Worm (Caenorhabditis elegans) whole organism, midembryonic: ENCODE measurements around the gene gldc-1.

Experiments
- T22C8.4 ChIP-seq: fragments of 200-800 bp; sonication (Bioruptor generic); IDR thresholded peaks from 2 replicates; pipeline ENCODE4 v1.3.6; 2022; ENCODE audit warnings: missing genetic modification characterization, missing compliant biosample characterization
- flt-1 ChIP-seq: fragments of 200-800 bp; sonication (Bioruptor generic); IDR thresholded peaks from 2 replicates; pipeline ENCODE4 v1.3.6; 2022; ENCODE audit warnings: missing genetic modification characterization, missing compliant biosample characterization
- klf-2 ChIP-seq: fragments of 200-800 bp; sonication (Bioruptor generic); conservative IDR thresholded peaks from 2 replicates; pipeline ENCODE4 v1.3.6; 2022; ENCODE audit warnings: missing genetic modification reagents, missing genetic modification characterization, missing compliant biosample characterization
- ref-1 ChIP-seq: fragments of 200-800 bp; sonication (Bioruptor generic); conservative IDR thresholded peaks from 2 replicates; pipeline ENCODE4 v1.3.6; 2022; ENCODE audit warnings: missing genetic modification reagents, missing genetic modification characterization, missing compliant biosample characterization
- tab-1 ChIP-seq: fragments of 200-800 bp; sonication (Bioruptor generic); IDR thresholded peaks from 2 replicates; pipeline ENCODE4 v1.3.6; 2022; ENCODE audit warnings: missing genetic modification characterization, missing compliant biosample characterization
- ztf-29 ChIP-seq: fragments of 200-800 bp; sonication (Bioruptor generic); IDR thresholded peaks from 2 replicates; pipeline ENCODE4 v1.3.6; 2022; ENCODE audit warnings: missing genetic modification reagents, missing genetic modification characterization, missing compliant biosample characterization

ce11 chrII:6055927-6056326 is 5.7 kb downstream of the gldc-1 start, which contains the start of gene R12C12.7:
- no peak for TF ChIP-seq T22C8.4
- no peak for TF ChIP-seq flt-1 (GFP tag; lab: Robert Waterston, UW)
- TF ChIP-seq tab-1 (GFP tag; lab: Robert Waterston, UW) = no peak
- TF ChIP-seq ztf-29 (GFP tag; lab: Robert Waterston, UW) = no peak
- no peak for TF ChIP-seq klf-2 (GFP tag; lab: Robert Waterston, UW)
- TF ChIP-seq ref-1 (GFP tag; lab: Robert Waterston, UW) = no peak
